Fruit fly (Drosophila melanogaster) whole organism, pupa: ENCODE results near the gene Gr8a.

Experiments
- CG10348 ChIP-seq: fragments of 200-800 bp; sonication (Bioruptor generic); IDR thresholded peaks from 2 replicates; pipeline ENCODE4 v1.3.6; 2022; ENCODE audit warnings: missing biosample characterization, missing genetic modification characterization
- CG12605 ChIP-seq: fragments of 200-800 bp; sonication (Bioruptor generic); IDR thresholded peaks from 2 replicates; pipeline ENCODE4 v1.3.6; 2022; ENCODE audit warnings: missing biosample characterization, missing genetic modification characterization
- CG13204 ChIP-seq: fragments of 200-800 bp; sonication (Bioruptor generic); optimal IDR thresholded peaks from 2 replicates; lab custom pipeline; 2018; ENCODE audit warnings: missing biosample characterization, mild to moderate bottlenecking, missing genetic modification characterization, moderate library complexity
- CG14655 ChIP-seq: fragments of 200-800 bp; sonication (Bioruptor generic); optimal IDR thresholded peaks from 3 replicates; lab custom pipeline; 2017; ENCODE audit warnings: mild to moderate bottlenecking, missing biosample characterization, missing genetic modification reagents, missing genetic modification characterization
- CG15710 ChIP-seq: fragments of 200-800 bp; sonication (Bioruptor generic); optimal IDR thresholded peaks from 2 replicates; lab custom pipeline; 2018; ENCODE audit warnings: missing biosample characterization, mild to moderate bottlenecking, missing genetic modification characterization, moderate library complexity
- CG17806 ChIP-seq: fragments of 200-800 bp; sonication (Bioruptor generic); optimal IDR thresholded peaks from 2 replicates; lab custom pipeline; 2018; ENCODE audit warnings: missing biosample characterization, mild to moderate bottlenecking, missing genetic modification characterization, moderate library complexity
- CG32121 ChIP-seq: fragments of 200-800 bp; sonication (Bioruptor generic); IDR thresholded peaks from 2 replicates; pipeline ENCODE4 v1.3.6; 2022; ENCODE audit warnings: missing biosample characterization, missing genetic modification characterization
- CG34367 ChIP-seq: fragments of 200-800 bp; sonication (Bioruptor generic); optimal IDR thresholded peaks from 2 replicates; lab custom pipeline; 2018; ENCODE audit warnings: missing biosample characterization, mild to moderate bottlenecking, missing genetic modification characterization
- CG4496 ChIP-seq: fragments of 200-800 bp; sonication (Bioruptor generic); IDR thresholded peaks from 3 replicates; pipeline ENCODE4 v1.3.6; 2022; ENCODE audit warnings: missing biosample characterization, missing genetic modification characterization
- CG8159 ChIP-seq: fragments of 200-800 bp; sonication (Bioruptor generic); optimal IDR thresholded peaks from 3 replicates; lab custom pipeline; 2018; ENCODE audit warnings: missing biosample characterization, mild to moderate bottlenecking, missing genetic modification characterization, moderate library complexity
- CG8301 ChIP-seq: fragments of 200-800 bp; sonication (Bioruptor generic); optimal IDR thresholded peaks from 2 replicates; lab custom pipeline; 2018; ENCODE audit warnings: missing biosample characterization, mild to moderate bottlenecking, missing genetic modification characterization
- CG9948 ChIP-seq: fragments of 200-800 bp; sonication (Bioruptor generic); optimal IDR thresholded peaks from 2 replicates; lab custom pipeline; 2018; ENCODE audit warnings: missing biosample characterization, mild to moderate bottlenecking, missing genetic modification characterization, moderate library complexity
- D1 ChIP-seq: fragments of 200-800 bp; sonication (Bioruptor generic); optimal IDR thresholded peaks from 2 replicates; lab custom pipeline; 2018; ENCODE audit warnings: missing biosample characterization, mild to moderate bottlenecking, missing genetic modification characterization, moderate library complexity
- EcR ChIP-seq: fragments of 200-800 bp; sonication (Bioruptor generic); optimal IDR thresholded peaks from 3 replicates; lab custom pipeline; 2019; ENCODE audit warnings: missing biosample characterization, missing genetic modification characterization, mild to moderate bottlenecking, moderate library complexity, missing genetic modification reagents
- Ets98B ChIP-seq: fragments of 200-800 bp; sonication (Bioruptor generic); IDR thresholded peaks from 2 replicates; pipeline ENCODE4 v1.3.6; 2022; ENCODE audit warnings: missing biosample characterization, missing genetic modification characterization
- Pif1A ChIP-seq: fragments of 200-800 bp; sonication (Bioruptor generic); optimal IDR thresholded peaks from 3 replicates; lab custom pipeline; 2016; ENCODE audit warnings: missing biosample characterization, missing genetic modification characterization
- Pif1B ChIP-seq: fragments of 200-800 bp; sonication (Bioruptor generic); optimal IDR thresholded peaks from 3 replicates; lab custom pipeline; 2016; ENCODE audit warnings: missing biosample characterization, missing genetic modification characterization
- Snoo ChIP-seq: fragments of 200-800 bp; sonication (Bioruptor generic); optimal IDR thresholded peaks from 3 replicates; lab custom pipeline; 2017; ENCODE audit warnings: missing biosample characterization, mild to moderate bottlenecking, missing genetic modification characterization, inconsistent platforms
- fd96Ca ChIP-seq: fragments of 200-800 bp; sonication (Bioruptor generic); IDR thresholded peaks from 3 replicates; pipeline ENCODE4 v1.3.6; 2022; ENCODE audit warnings: missing biosample characterization, missing genetic modification characterization
- gl ChIP-seq: fragments of 200-800 bp; sonication (Bioruptor generic); optimal IDR thresholded peaks from 2 replicates; lab custom pipeline; 2018; ENCODE audit warnings: missing biosample characterization, mild to moderate bottlenecking, missing genetic modification characterization
- rn ChIP-seq: fragments of 200-800 bp; sonication (Bioruptor generic); IDR thresholded peaks from 2 replicates; pipeline ENCODE4 v1.3.6; 2022; ENCODE audit warnings: missing biosample characterization, missing genetic modification characterization

Gene Gr8a

DNA sequence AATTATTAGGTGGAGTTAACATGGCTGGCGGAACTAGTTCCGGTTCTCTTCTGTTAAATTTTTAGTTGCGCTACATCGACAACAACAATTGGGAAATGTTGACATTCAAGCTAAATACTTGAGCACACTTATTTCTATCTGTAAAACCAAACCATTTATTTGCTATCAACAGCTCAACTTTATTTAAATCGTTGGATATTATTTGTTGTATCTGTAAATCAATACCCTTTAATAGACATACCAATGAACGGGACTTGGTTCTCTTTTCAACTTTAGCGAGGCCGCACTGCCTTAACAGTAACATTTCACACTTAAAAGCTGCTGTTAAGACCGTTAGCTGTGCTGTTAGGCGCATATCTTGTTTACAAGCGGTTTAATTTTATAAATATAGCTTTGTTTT, 33.3 kb upstream of the Gr8a start, which contains the start of gene CG12106:
TSS of gene CG12106 (plus strand) at position 295 of the 400 bp plus-strand sequence.
- no peak for TF ChIP-seq D1 (tag; lab: Kevin White, UChicago)
- TF ChIP-seq CG13204 (GFP tag; lab: Kevin White, UChicago): no peak
- no peak for TF ChIP-seq CG8159 (tag; lab: Kevin White, UChicago)
- peak; percentile 27; the same call in 1 of the 2 replicates for TF ChIP-seq CG32121 (GFP tag; lab: Robert Waterston, UW)
- peak; percentile 21; the same call in 1 of the 2 replicates for TF ChIP-seq CG10348 (GFP tag; lab: Robert Waterston, UW)
- no peak for TF ChIP-seq CG12605 (GFP tag; lab: Robert Waterston, UW)
- peak; percentile 56; the same call in 1 of the 3 replicates for TF ChIP-seq CG4496
- peak; percentile 23 for TF ChIP-seq Snoo (tag; lab: Kevin White, UChicago)
- peak; percentile 53 for TF ChIP-seq CG8301 (tag; lab: Kevin White, UChicago)
- TF ChIP-seq Pif1A (GFP tag; lab: Kevin White, UChicago): no peak
- TF ChIP-seq Pif1B (GFP tag; lab: Kevin White, UChicago): no peak
- TF ChIP-seq fd96Ca (GFP tag; lab: Robert Waterston, UW): no peak
- TF ChIP-seq Ets98B (GFP tag; lab: Robert Waterston, UW): no peak
- peak; percentile 26 for TF ChIP-seq CG34367 (tag; lab: Kevin White, UChicago)
- TF ChIP-seq CG17806: peak; percentile 40
- TF ChIP-seq CG14655 (GFP tag; lab: Kevin White, UChicago): no peak
- peak; percentile 54 for TF ChIP-seq CG15710
- 0 out of 2 replicates have a peak, but pooled peaks have one; percentile 20 for TF ChIP-seq rn (GFP tag; lab: Robert Waterston, UW)
- TF ChIP-seq CG9948 (tag; lab: Kevin White, UChicago): peak; percentile 25
- TF ChIP-seq EcR (GFP tag; lab: Kevin White, UChicago): no peak
- TF ChIP-seq gl: no peak
- TF ChIP-seq, all 21 proteins: peak for 10

dm6 chrX:9195311-9195710, 31.6 kb upstream of the Gr8a start:
- no peak for TF ChIP-seq EcR (GFP tag; lab: Kevin White, UChicago)
- TF ChIP-seq Pif1A (GFP tag; lab: Kevin White, UChicago): no peak
- TF ChIP-seq CG17806: no peak
- no peak for TF ChIP-seq Ets98B (GFP tag; lab: Robert Waterston, UW)
- TF ChIP-seq CG4496: no peak
- TF ChIP-seq CG13204 (GFP tag; lab: Kevin White, UChicago): no peak
- no peak for TF ChIP-seq gl
- no peak for TF ChIP-seq CG9948 (tag; lab: Kevin White, UChicago)
- no peak for TF ChIP-seq CG14655 (GFP tag; lab: Kevin White, UChicago)
- TF ChIP-seq Pif1B (GFP tag; lab: Kevin White, UChicago): no peak
- no peak for TF ChIP-seq CG34367 (tag; lab: Kevin White, UChicago)
- no peak for TF ChIP-seq CG32121 (GFP tag; lab: Robert Waterston, UW)
- no peak for TF ChIP-seq CG12605 (GFP tag; lab: Robert Waterston, UW)

DNA sequence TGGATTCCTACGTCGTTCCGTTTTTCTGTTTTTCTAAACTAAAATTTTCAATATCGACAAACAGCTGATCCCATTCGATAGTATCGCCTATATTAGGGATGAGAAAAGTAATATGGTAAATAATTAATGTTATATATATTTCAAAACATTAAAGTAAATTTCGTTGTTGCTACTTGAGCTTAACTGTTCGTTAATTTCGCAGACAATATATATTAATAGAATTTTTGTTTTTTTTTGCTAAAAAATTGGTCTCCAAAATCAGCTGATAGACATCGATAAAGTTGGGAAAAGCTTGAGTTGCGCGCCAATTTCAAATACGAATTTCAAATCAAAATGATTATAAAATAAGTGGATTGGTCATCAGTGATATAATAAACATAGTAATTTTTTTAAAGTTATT, 30.6 kb upstream of the Gr8a start, which contains the start of gene CG12118:
TSS of gene CG12118 (minus strand) at position 53 of the 400 bp plus-strand sequence.
- TF ChIP-seq CG17806: peak; percentile 64
- peak; percentile 46 for TF ChIP-seq Pif1A (GFP tag; lab: Kevin White, UChicago)
- no peak for TF ChIP-seq CG14655 (GFP tag; lab: Kevin White, UChicago)
- no peak for TF ChIP-seq CG12605 (GFP tag; lab: Robert Waterston, UW)
- TF ChIP-seq CG15710: peak; percentile 65
- TF ChIP-seq CG10348 (GFP tag; lab: Robert Waterston, UW): no peak
- TF ChIP-seq Ets98B (GFP tag; lab: Robert Waterston, UW): peak; percentile 45
- peak; percentile 56 for TF ChIP-seq Pif1B (GFP tag; lab: Kevin White, UChicago)
- TF ChIP-seq CG9948 (tag; lab: Kevin White, UChicago): peak; percentile 60
- peak; percentile 71; the same call in 2 of the 3 replicates for TF ChIP-seq CG4496
- peak; percentile 65 for TF ChIP-seq CG8159 (tag; lab: Kevin White, UChicago)
- TF ChIP-seq fd96Ca (GFP tag; lab: Robert Waterston, UW): no peak
- TF ChIP-seq CG8301 (tag; lab: Kevin White, UChicago): peak; percentile 14
- TF ChIP-seq EcR (GFP tag; lab: Kevin White, UChicago): no peak
- peak; percentile 31; the same call in 1 of the 2 replicates for TF ChIP-seq rn (GFP tag; lab: Robert Waterston, UW)
- peak; percentile 57 for TF ChIP-seq CG34367 (tag; lab: Kevin White, UChicago)
- peak; percentile 33 for TF ChIP-seq D1 (tag; lab: Kevin White, UChicago)
- peak; percentile 79 for TF ChIP-seq CG32121 (GFP tag; lab: Robert Waterston, UW)
- TF ChIP-seq Snoo (tag; lab: Kevin White, UChicago): peak; percentile 51
- no peak for TF ChIP-seq gl
- TF ChIP-seq CG13204 (GFP tag; lab: Kevin White, UChicago): no peak

DNA sequence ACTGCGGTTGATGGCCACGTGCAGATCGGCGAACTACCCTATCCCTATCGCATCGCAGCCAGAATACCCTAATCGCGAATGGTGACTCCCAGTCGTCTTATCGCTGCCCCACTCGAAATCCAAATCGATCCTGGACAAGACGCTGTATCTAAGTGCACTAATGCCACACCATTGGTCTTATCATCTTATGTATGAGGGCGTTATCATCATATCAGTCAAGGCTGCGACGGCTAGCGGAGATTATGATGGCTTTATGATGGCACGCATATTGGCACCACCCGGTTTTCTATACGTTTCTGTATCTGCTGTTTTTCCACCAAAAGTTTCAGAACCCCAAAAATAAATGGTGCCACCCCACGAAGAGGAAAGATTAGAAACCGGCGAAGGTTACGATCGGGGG, 26.7 kb upstream of the Gr8a start:
- TF ChIP-seq CG8301 (tag; lab: Kevin White, UChicago): no peak
- no peak for TF ChIP-seq rn (GFP tag; lab: Robert Waterston, UW)
- no peak for TF ChIP-seq CG34367 (tag; lab: Kevin White, UChicago)
- no peak for TF ChIP-seq D1 (tag; lab: Kevin White, UChicago)
- no peak for TF ChIP-seq CG10348 (GFP tag; lab: Robert Waterston, UW)
- no peak for TF ChIP-seq Pif1A (GFP tag; lab: Kevin White, UChicago)
- no peak for TF ChIP-seq Pif1B (GFP tag; lab: Kevin White, UChicago)
- no peak for TF ChIP-seq gl
- TF ChIP-seq CG15710: no peak

DNA sequence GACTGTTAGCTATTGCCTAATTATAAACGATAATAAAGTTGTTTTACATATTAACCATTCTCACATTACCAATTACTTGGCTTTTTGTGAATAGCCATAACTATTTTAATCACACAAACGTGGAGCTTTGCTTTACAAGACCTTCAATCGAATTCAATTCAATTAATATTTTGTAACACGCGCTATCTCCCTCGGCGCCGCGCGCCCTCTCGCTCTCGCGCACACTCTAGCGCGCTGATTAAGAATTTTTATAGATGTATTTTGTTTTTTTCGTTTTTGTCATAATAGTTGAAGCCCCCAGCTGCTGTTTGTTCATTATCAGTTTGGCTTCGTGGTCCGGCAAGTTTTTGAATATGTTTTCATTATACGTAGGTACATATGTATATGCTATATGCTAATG, 25.9 kb upstream of the Gr8a start:
- TF ChIP-seq Ets98B (GFP tag; lab: Robert Waterston, UW): no peak
